Worm (Caenorhabditis elegans) whole organism, L4 larva: ENCODE results near the gene T16G1.2.

Source experiments
- D1046.2 ChIP-seq: fragments of 200-800 bp; sonication (Bioruptor generic); IDR thresholded peaks from 2 replicates; pipeline ENCODE4 v1.3.6; 2022; ENCODE audit warnings: missing genetic modification characterization, missing compliant biosample characterization
- F26F4.8 ChIP-seq: fragments of 200-800 bp; sonication (Bioruptor generic); conservative IDR thresholded peaks from 2 replicates; pipeline ENCODE4 v1.3.6; 2022; ENCODE audit warnings: missing genetic modification characterization, missing compliant biosample characterization
- F44E2.7 ChIP-seq: fragments of 200-800 bp; sonication (Bioruptor generic); IDR thresholded peaks from 2 replicates; pipeline ENCODE4 v2.1.2; 2022; ENCODE audit warnings: missing genetic modification characterization, missing compliant biosample characterization
- T26A8.4 ChIP-seq: fragments of 200-800 bp; sonication (Bioruptor generic); IDR thresholded peaks from 2 replicates; pipeline ENCODE4 v1.3.6; 2022; ENCODE audit warnings: missing genetic modification characterization, missing compliant biosample characterization
- Y105C5A.15 ChIP-seq: fragments of 200-800 bp; sonication (Bioruptor generic); IDR thresholded peaks from 2 replicates; pipeline ENCODE4 v1.3.6; 2022; ENCODE audit warnings: missing genetic modification characterization, missing compliant biosample characterization
- Y48G9A.11 ChIP-seq: fragments of 200-800 bp; sonication (Bioruptor generic); IDR thresholded peaks from 2 replicates; pipeline ENCODE4 v1.3.6; 2022; ENCODE audit warnings: missing genetic modification reagents, missing genetic modification characterization, missing compliant biosample characterization
- Y5F2A.4 ChIP-seq: fragments of 200-800 bp; sonication (Bioruptor generic); optimal IDR thresholded peaks from 2 replicates; lab custom pipeline; 2018; ENCODE audit warnings: mild to moderate bottlenecking, missing genetic modification characterization, missing compliant biosample characterization
- ZK546.5 ChIP-seq, 2 experiments: sonication (generic microtip); optimal IDR thresholded peaks; 2 replicates each; lab custom pipeline; 2017; ENCODE audit warnings: missing biosample characterization in 2 of 2, missing genetic modification characterization in 2 of 2
- aha-1 ChIP-seq: fragments of 150-350 bp; peaks from one replicate; lab custom pipeline; 2014; ENCODE audit warnings: missing biosample characterization, missing genetic modification characterization
- aly-2 ChIP-seq: sonication (generic microtip); optimal IDR thresholded peaks from 2 replicates; lab custom pipeline; 2018; ENCODE audit warnings: missing biosample characterization, missing genetic modification characterization
- attf-4 ChIP-seq: sonication (generic microtip); optimal IDR thresholded peaks from 3 replicates; lab custom pipeline; 2017; ENCODE audit warnings: missing biosample characterization, missing genetic modification characterization
- ceh-20 ChIP-seq: fragments of 200-800 bp; sonication (Bioruptor generic); IDR thresholded peaks from 2 replicates; pipeline ENCODE4 v1.3.6; 2022; ENCODE audit warnings: missing genetic modification reagents, missing genetic modification characterization, missing compliant biosample characterization
- ceh-28 ChIP-seq: fragments of 150-350 bp; optimal IDR thresholded peaks from 2 replicates; lab custom pipeline; 2014; ENCODE audit warnings: missing biosample characterization, missing genetic modification reagents, missing genetic modification characterization
- ceh-32 ChIP-seq: sonication (generic microtip); optimal IDR thresholded peaks from 2 replicates; lab custom pipeline; 2016; ENCODE audit warnings: mild to moderate bottlenecking, missing genetic modification characterization, missing compliant biosample characterization; ENCODE audit not compliant: poor library complexity
- ceh-62 ChIP-seq: sonication (generic microtip); optimal IDR thresholded peaks from 2 replicates; lab custom pipeline; 2017; ENCODE audit warnings: missing biosample characterization, missing genetic modification characterization
- ceh-82 ChIP-seq: sonication (generic microtip); optimal IDR thresholded peaks from 2 replicates; lab custom pipeline; 2017; ENCODE audit warnings: missing biosample characterization, missing genetic modification characterization
- cey-2 ChIP-seq: sonication (generic microtip); optimal IDR thresholded peaks from 3 replicates; lab custom pipeline; 2017; ENCODE audit warnings: missing genetic modification characterization, mild to moderate bottlenecking, missing compliant biosample characterization, antibody characterized with exemption, borderline replicate concordance; ENCODE audit not compliant: insufficient read depth
- daf-16 ChIP-seq, 3 experiments: sonication (generic microtip); optimal IDR thresholded peaks; 2 replicates each; lab custom pipeline; 2016 to 2017; ENCODE audit warnings: missing genetic modification characterization in 3 of 3, missing genetic modification reagents in 3 of 3, mild to moderate bottlenecking in 2 of 3, missing compliant biosample characterization in 2 of 3, missing biosample characterization in 1 of 3, moderate library complexity in 1 of 3
- daf-19 ChIP-seq: fragments of 200-800 bp; sonication (Bioruptor generic); conservative IDR thresholded peaks from 2 replicates; pipeline ENCODE4 v1.3.6; 2022; ENCODE audit warnings: missing genetic modification characterization, missing compliant biosample characterization
- dmd-8 ChIP-seq: fragments of 200-800 bp; sonication (Bioruptor generic); IDR thresholded peaks from 2 replicates; pipeline ENCODE4 v1.3.6; 2022; ENCODE audit warnings: missing genetic modification characterization, missing compliant biosample characterization
- dmd-9 ChIP-seq: fragments of 200-800 bp; sonication (Bioruptor generic); IDR thresholded peaks from 2 replicates; pipeline ENCODE4 v1.3.6; 2022; ENCODE audit warnings: missing genetic modification reagents, missing genetic modification characterization, missing compliant biosample characterization
- dve-1 ChIP-seq: sonication (generic microtip); optimal IDR thresholded peaks from 2 replicates; lab custom pipeline; 2017; ENCODE audit warnings: antibody characterized with exemption, mild to moderate bottlenecking, missing genetic modification characterization, missing compliant biosample characterization; ENCODE audit not compliant: insufficient read depth
- egl-43 ChIP-seq: fragments of 200-800 bp; sonication (Bioruptor generic); IDR thresholded peaks from 2 replicates; pipeline ENCODE4 v1.3.6; 2022; ENCODE audit warnings: missing genetic modification reagents, missing genetic modification characterization, missing compliant biosample characterization
- hif-1 ChIP-seq, 2 experiments: sonication (generic microtip); optimal IDR thresholded peaks; 2 replicates each; lab custom pipeline; 2016 to 2017; ENCODE audit warnings: missing compliant biosample characterization in 2 of 2, missing genetic modification characterization in 2 of 2, missing genetic modification reagents in 2 of 2, missing genotype in 2 of 2, mild to moderate bottlenecking in 1 of 2
- hlh-11 ChIP-seq: fragments of 200-800 bp; sonication (Bioruptor generic); optimal IDR thresholded peaks from 2 replicates; lab custom pipeline; 2018; ENCODE audit warnings: mild to moderate bottlenecking, missing genetic modification characterization, missing compliant biosample characterization
- jun-1 ChIP-seq: fragments of 150-350 bp; optimal IDR thresholded peaks from 2 replicates; lab custom pipeline; 2014; ENCODE audit warnings: missing biosample characterization, missing genetic modification reagents, missing genetic modification characterization
- lim-7 ChIP-seq: fragments of 200-800 bp; sonication (Bioruptor generic); IDR thresholded peaks from 2 replicates; pipeline ENCODE4 v1.3.6; 2022; ENCODE audit warnings: missing genetic modification characterization, missing compliant biosample characterization
- lin-1 ChIP-seq: fragments of 200-800 bp; sonication (Bioruptor generic); IDR thresholded peaks from 2 replicates; pipeline ENCODE4 v1.3.6; 2022; ENCODE audit warnings: missing genetic modification reagents, missing genetic modification characterization, missing compliant biosample characterization
- lin-29 ChIP-seq: fragments of 200-800 bp; sonication (Bioruptor generic); IDR thresholded peaks from 2 replicates; pipeline ENCODE4 v1.3.6; 2022; ENCODE audit warnings: missing genetic modification reagents, missing genetic modification characterization, missing compliant biosample characterization
- lsy-2 ChIP-seq, 2 experiments: fragments of 150-350 bp in 1 of 2; sonication (generic microtip) in 1 of 2; optimal IDR thresholded peaks; 2 replicates each; lab custom pipeline; 2014 to 2017; ENCODE audit warnings: missing biosample characterization in 2 of 2, missing genetic modification characterization in 2 of 2
- madf-5 ChIP-seq, 2 experiments: fragments of 200-800 bp; sonication (Bioruptor generic); IDR thresholded peaks; 2 replicates each; pipeline ENCODE4 v1.3.6; 2022; ENCODE audit warnings: missing compliant biosample characterization in 2 of 2, missing genetic modification characterization in 2 of 2
- mdl-1 ChIP-seq, 2 experiments: fragments of 150-350 bp in 1 of 2; sonication (generic microtip) in 1 of 2; optimal IDR thresholded peaks; 2 replicates each; lab custom pipeline; 2014 to 2017; ENCODE audit warnings: missing biosample characterization in 2 of 2, missing genetic modification characterization in 2 of 2
- mdt-29 ChIP-seq: fragments of 200-800 bp; sonication (Bioruptor generic); IDR thresholded peaks from 2 replicates; pipeline ENCODE4 v1.3.6; 2022; ENCODE audit warnings: missing genetic modification reagents, missing genetic modification characterization, missing compliant biosample characterization
- mep-1 ChIP-seq: fragments of 150-350 bp; sonication (generic microtip); optimal IDR thresholded peaks from 3 replicates; lab custom pipeline; 2014; ENCODE audit warnings: missing biosample characterization, missing genetic modification characterization
- mes-2 ChIP-seq: sonication (generic microtip); optimal IDR thresholded peaks from 2 replicates; lab custom pipeline; 2016; ENCODE audit warnings: missing genotype, mild to moderate bottlenecking, missing genetic modification characterization, missing compliant biosample characterization; ENCODE audit not compliant: poor library complexity, severe bottlenecking
- mxl-3 ChIP-seq: fragments of 200-800 bp; sonication (Bioruptor generic); optimal IDR thresholded peaks from 2 replicates; lab custom pipeline; 2018; ENCODE audit warnings: mild to moderate bottlenecking, missing genetic modification characterization, missing compliant biosample characterization
- nhr-102 ChIP-seq: sonication (generic microtip); optimal IDR thresholded peaks from 2 replicates; lab custom pipeline; 2016; ENCODE audit warnings: mild to moderate bottlenecking, missing genetic modification characterization, moderate library complexity, missing compliant biosample characterization
- nhr-11 ChIP-seq: fragments of 150-350 bp; optimal IDR thresholded peaks from 2 replicates; lab custom pipeline; 2014; ENCODE audit warnings: missing biosample characterization, missing genetic modification characterization
- nhr-25 ChIP-seq: sonication (generic microtip); optimal IDR thresholded peaks from 2 replicates; lab custom pipeline; 2017; ENCODE audit warnings: missing genetic modification characterization, mild to moderate bottlenecking, missing compliant biosample characterization, antibody characterized with exemption, moderate library complexity, borderline replicate concordance; ENCODE audit not compliant: insufficient read depth
- nhr-28 ChIP-seq: fragments of 150-350 bp; optimal IDR thresholded peaks from 2 replicates; lab custom pipeline; 2014; ENCODE audit warnings: missing biosample characterization, missing genetic modification characterization
- nhr-48 ChIP-seq: sonication (generic microtip); optimal IDR thresholded peaks from 2 replicates; lab custom pipeline; 2016; ENCODE audit warnings: mild to moderate bottlenecking, missing genetic modification characterization, missing compliant biosample characterization
- nhr-77 ChIP-seq: fragments of 150-350 bp; optimal IDR thresholded peaks from 2 replicates; lab custom pipeline; 2014; ENCODE audit warnings: missing biosample characterization, missing genetic modification characterization
- pha-4 ChIP-seq, 2 experiments: fragments of 150-350 bp in 1 of 2; fragments of 200-800 bp in 1 of 2; sonication (Bioruptor generic) in 1 of 2; IDR thresholded peaks in 1 of 2; optimal IDR thresholded peaks in 1 of 2; 2 replicates each; pipeline versions ENCODE4 v1.3.6 to Lab custom; 2014 to 2022; ENCODE audit warnings: missing genetic modification characterization in 2 of 2, missing genetic modification reagents in 2 of 2, missing biosample characterization in 1 of 2, missing compliant biosample characterization in 1 of 2
- php-3 ChIP-seq: fragments of 200-800 bp; sonication (Bioruptor generic); IDR thresholded peaks from 2 replicates; pipeline ENCODE4 v1.3.6; 2022; ENCODE audit warnings: missing genetic modification reagents, missing genetic modification characterization, missing compliant biosample characterization
- pqm-1 ChIP-seq: sonication (generic microtip); optimal IDR thresholded peaks from 2 replicates; lab custom pipeline; 2017; ENCODE audit warnings: missing biosample characterization, missing genetic modification characterization
- rbr-2 ChIP-seq: sonication (generic microtip); optimal IDR thresholded peaks from 2 replicates; lab custom pipeline; 2016; ENCODE audit warnings: missing genotype, missing genetic modification characterization, missing compliant biosample characterization
- sdz-12 ChIP-seq: fragments of 200-800 bp; sonication (Bioruptor generic); optimal IDR thresholded peaks from 2 replicates; lab custom pipeline; 2018; ENCODE audit warnings: mild to moderate bottlenecking, missing genetic modification characterization, missing compliant biosample characterization
- set-16 ChIP-seq: fragments of 200-800 bp; sonication (Bioruptor generic); IDR thresholded peaks from 2 replicates; pipeline ENCODE4 v1.3.6; 2022; ENCODE audit warnings: missing genetic modification reagents, missing genetic modification characterization, missing compliant biosample characterization
- skn-1 ChIP-seq: fragments of 150-350 bp; optimal IDR thresholded peaks from 2 replicates; lab custom pipeline; 2014; ENCODE audit warnings: missing biosample characterization, missing genetic modification characterization
- vab-7 ChIP-seq: fragments of 200-800 bp; sonication (Bioruptor generic); IDR thresholded peaks from 2 replicates; pipeline ENCODE4 v1.3.6; 2022; ENCODE audit warnings: missing genetic modification reagents, missing genetic modification characterization, missing compliant biosample characterization

Gene T16G1.2

DNA sequence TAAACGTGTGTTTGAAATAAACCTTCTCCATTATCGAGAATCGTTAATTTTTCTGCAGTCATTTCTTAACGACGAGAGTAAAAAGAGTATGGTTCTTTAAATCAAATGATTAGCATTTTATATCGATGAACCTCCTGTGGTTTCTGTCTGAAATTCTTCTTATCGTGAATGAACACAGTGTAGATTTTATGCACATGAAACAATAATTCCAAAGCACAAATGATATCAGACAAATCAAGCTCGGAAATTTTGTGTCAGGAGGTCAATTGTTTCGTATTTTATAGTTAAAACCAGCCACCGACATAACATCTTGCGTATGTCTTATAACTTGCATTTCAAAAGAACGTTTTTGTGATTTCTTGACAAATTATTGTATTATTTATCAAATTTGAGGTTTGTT is 7.8 kb downstream of the T16G1.2 start, which contains the start of gene T16G1.6 (continued):
- TF ChIP-seq D1046.2 (GFP tag; lab: Robert Waterston, UW) (no peak), pha-4 (GFP tag; IDR thresholded peaks at IDR 0.05; lab: Robert Waterston, UW) (no peak), pha-4 (tag; optimal IDR thresholded peaks at IDR 0.05; lab: Kevin White, UChicago) (no peak), ZK546.5 (tag; optimal IDR thresholded peaks at IDR 0.05; lab: Kevin White, UChicago) (no peak), Y5F2A.4 (GFP tag; lab: Kevin White, UChicago) (no peak), nhr-48 (no peak), egl-43 (no peak), T26A8.4 (no peak), hlh-11 (tag; lab: Kevin White, UChicago) (peak; percentile 63), ceh-20 (no peak), mdl-1 (tag; optimal IDR thresholded peaks at IDR 0.05; lab: Kevin White, UChicago) (no peak), ceh-32 (tag; lab: Kevin White, UChicago) (no peak), mdt-29 (GFP tag; lab: Robert Waterston, UW) (no peak), vab-7 (GFP tag; lab: Robert Waterston, UW) (no peak), ceh-62 (no peak), Y105C5A.15 (GFP tag; lab: Robert Waterston, UW) (no peak), skn-1 (tag; lab: Kevin White, UChicago) (no peak), ceh-28 (tag; lab: Kevin White, UChicago) (no peak), mxl-3 (GFP tag; lab: Kevin White, UChicago) (no peak), madf-5 (GFP tag; IDR thresholded peaks at IDR 0.05; lab: Robert Waterston, UW) (no peak), nhr-25 (tag; lab: Kevin White, UChicago) (no peak), jun-1 (no peak), F26F4.8 (GFP tag; lab: Robert Waterston, UW) (no peak), Y48G9A.11 (GFP tag; lab: Robert Waterston, UW) (no peak), php-3 (peak; percentile 65; the same call in 1 of the 2 replicates), hif-1 (tag; optimal IDR thresholded peaks at IDR 0.05; lab: Kevin White, UChicago) (no peak), attf-4 (tag; lab: Kevin White, UChicago) (no peak), dmd-8 (no peak), dmd-9 (no peak), dve-1 (tag; lab: Kevin White, UChicago) (peak; percentile 79), sdz-12 (no peak), lin-1 (no peak), mep-1 (tag; lab: Kevin White, UChicago) (no peak), cey-2 (tag; lab: Kevin White, UChicago) (no peak), set-16 (no peak), mes-2 (tag; lab: Kevin White, UChicago) (no peak)

DNA sequence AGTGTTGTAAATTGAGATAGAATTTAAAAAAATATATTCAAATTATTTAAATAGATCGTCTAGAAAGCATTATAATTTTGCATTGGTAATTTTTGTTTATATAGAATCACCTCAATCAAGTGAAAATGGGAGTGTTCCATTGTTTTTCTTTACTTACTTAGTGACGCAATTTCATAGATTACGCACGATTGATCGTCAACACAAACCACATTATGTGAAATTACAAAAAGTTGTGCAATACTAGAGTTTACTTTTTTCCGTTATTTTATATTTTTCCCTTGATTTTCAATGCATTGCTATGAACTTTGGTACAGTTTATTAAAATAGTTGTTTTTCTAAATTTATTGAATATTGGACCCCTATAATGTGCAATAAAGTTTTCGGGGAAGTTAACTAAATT is 10.2 kb downstream of the T16G1.2 start, which contains the start of gene T16G1.5:
TSS of gene T16G1.5 (minus strand) at position 119 of the 400 bp plus-strand sequence.
- TF ChIP-seq lim-7 (GFP tag; lab: Robert Waterston, UW) = no peak
- peak; percentile 58 for TF ChIP-seq nhr-28 (tag; lab: Kevin White, UChicago)
- no peak for TF ChIP-seq rbr-2 (tag; lab: Kevin White, UChicago)
- no peak for TF ChIP-seq mes-2 (tag; lab: Kevin White, UChicago)
- TF ChIP-seq pha-4 (GFP tag; IDR thresholded peaks at IDR 0.05; lab: Robert Waterston, UW) = no peak
- TF ChIP-seq pha-4 (tag; optimal IDR thresholded peaks at IDR 0.05; lab: Kevin White, UChicago) = no peak
- TF ChIP-seq daf-16 (GFP tag; optimal IDR thresholded peaks at IDR 0.05; lab: Kevin White, UChicago) = no peak
- TF ChIP-seq daf-16 (tag; optimal IDR thresholded peaks at IDR 0.05; lab: Kevin White, UChicago) = peak; percentile 76
- TF ChIP-seq aha-1 (tag; lab: Kevin White, UChicago) = no peak
- TF ChIP-seq aly-2 (tag; lab: Kevin White, UChicago) = no peak
- TF ChIP-seq F44E2.7 (GFP tag; lab: Robert Waterston, UW) = no peak
- no peak for TF ChIP-seq lsy-2 (tag; optimal IDR thresholded peaks at IDR 0.05; lab: Kevin White, UChicago)
- no peak for TF ChIP-seq Y48G9A.11 (GFP tag; lab: Robert Waterston, UW)
- no peak for TF ChIP-seq nhr-102 (tag; lab: Kevin White, UChicago)
- no peak for TF ChIP-seq dmd-9
- TF ChIP-seq pqm-1 (tag; lab: Kevin White, UChicago) = peak; percentile 40
- TF ChIP-seq nhr-11 (tag; lab: Kevin White, UChicago) = no peak
- TF ChIP-seq nhr-77 (tag; lab: Kevin White, UChicago) = peak; percentile 36
- TF ChIP-seq ceh-82 (tag; lab: Kevin White, UChicago) = no peak
- no peak for TF ChIP-seq lin-29 (GFP tag; lab: Robert Waterston, UW)
- no peak for TF ChIP-seq daf-19 (GFP tag; lab: Robert Waterston, UW)
- no peak for TF ChIP-seq cey-2 (tag; lab: Kevin White, UChicago)
